Worm (Caenorhabditis elegans) whole organism, late embryonic: ENCODE data around the gene nuo-5.

Experiments
- ceh-19 ChIP-seq: fragments of 200-800 bp; sonication (Bioruptor generic); optimal IDR thresholded peaks from 2 replicates; lab custom pipeline; 2018; ENCODE audit warnings: mild to moderate bottlenecking, missing genetic modification characterization, missing compliant biosample characterization
- ceh-22 ChIP-seq: sonication (generic microtip); optimal IDR thresholded peaks from 2 replicates; lab custom pipeline; 2017; ENCODE audit warnings: missing biosample characterization, missing genetic modification characterization
- ceh-9 ChIP-seq: sonication (generic microtip); optimal IDR thresholded peaks from 2 replicates; lab custom pipeline; 2016; ENCODE audit warnings: mild to moderate bottlenecking, missing genetic modification characterization, inconsistent platforms, missing compliant biosample characterization
- pros-1 ChIP-seq: fragments of 150-350 bp; optimal IDR thresholded peaks from 2 replicates; lab custom pipeline; 2014; ENCODE audit warnings: missing biosample characterization, missing genetic modification reagents, missing genetic modification characterization

- no peak for TF ChIP-seq ceh-9 (tag; lab: Kevin White, UChicago)
- no peak for TF ChIP-seq pros-1
- no peak for TF ChIP-seq ceh-22
- no peak for TF ChIP-seq ceh-19
Observed at ce11 chrV:2664525-2665053, 34.2 kb upstream of the nuo-5 start, which contains the start of gene ndx-2.
